Fruit fly (Drosophila melanogaster): ENCODE results near the gene dmrt99B.
A peak's percentile ranks its signal among the peaks of the same experiment; 100 is the strongest.

The dmrt99B gene

dm6 chr3R:29668777-29669176, 23.6 kb upstream of the dmrt99B start, which contains the start of the genes ppk20 and ppk30 (continued):
- TF ChIP-seq bbx (GFP tag; IDR thresholded peaks at IDR 0.05; ENCODE audit: partially characterized antibody), result no peak

DNA sequence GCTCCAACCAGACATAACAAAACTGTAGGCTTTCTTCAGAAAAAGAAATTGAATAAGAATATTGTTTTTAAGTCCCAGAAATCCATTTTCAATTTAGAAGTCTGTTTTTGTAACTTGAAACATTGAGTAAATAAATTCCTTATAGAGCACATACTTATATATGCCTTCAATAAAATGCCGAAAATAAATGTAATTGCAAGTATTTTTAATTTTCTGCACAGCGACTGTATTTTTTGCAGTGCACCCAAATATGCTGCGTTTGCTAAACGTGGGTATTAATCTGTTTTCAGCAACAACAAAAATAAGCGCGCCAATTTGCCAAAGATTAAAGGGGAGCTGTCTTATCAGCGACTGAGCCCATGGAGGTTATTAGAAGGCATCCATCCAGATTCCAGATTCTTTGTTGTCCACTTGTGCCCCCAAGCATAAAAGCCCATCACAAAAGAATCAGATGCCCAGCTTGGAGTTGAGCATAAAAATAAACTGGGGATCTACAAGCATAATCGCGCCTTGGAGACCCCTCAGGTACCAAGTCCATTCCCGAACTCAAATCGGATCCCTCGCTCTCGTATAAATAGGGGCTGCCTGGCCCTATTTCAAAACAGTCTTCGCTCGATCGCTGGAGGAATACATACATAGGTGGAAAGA, 21.2 kb upstream of the dmrt99B start, which contains the start of gene Obp99a:
TSS of gene Obp99a (plus strand) at position 598 of the 648 bp plus-strand sequence.
- TF ChIP-seq insv (GFP tag; optimal IDR thresholded peaks at IDR 0.05) (peak in 1 of 2 experiments; percentile 17), nmo (GFP tag; optimal IDR thresholded peaks at IDR 0.05) (peak; percentile 8), BEAF-32 (GFP tag; optimal IDR thresholded peaks at IDR 0.05) (no peak), crp (GFP tag; optimal IDR thresholded peaks at IDR 0.05) (no peak), Med (GFP tag) (peak; percentile 38)

DNA sequence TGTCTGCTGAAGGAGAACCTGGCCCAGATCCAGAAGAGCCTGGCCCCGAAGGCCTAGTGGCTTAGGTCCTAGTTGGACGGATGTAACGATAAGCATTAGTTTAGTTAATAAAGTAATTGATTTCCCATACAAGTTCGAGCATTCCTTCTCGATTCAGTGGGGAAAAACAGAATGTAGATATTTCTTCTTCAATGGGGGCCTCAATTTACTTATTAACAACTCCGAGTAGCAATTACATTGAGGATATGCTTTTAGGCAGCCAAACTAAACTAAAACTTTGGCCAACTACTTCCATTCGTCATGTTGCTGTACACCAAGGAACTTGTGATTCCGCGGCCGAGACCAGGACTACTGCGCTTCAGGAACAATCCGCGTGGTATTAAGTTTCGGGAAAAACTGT, 20.2 kb upstream of the dmrt99B start, which contains the start of gene ppk19:
TSS of gene ppk19 (plus strand) at position 301 of the 400 bp plus-strand sequence.
- TF ChIP-seq chn (GFP tag; optimal IDR thresholded peaks at IDR 0.05) (no peak), CG13287 (GFP tag; IDR thresholded peaks at IDR 0.05; ENCODE audit: partially characterized antibody) (no peak), ash1 (GFP tag; optimal IDR thresholded peaks at IDR 0.05) (no peak), CG1529 (GFP tag; optimal IDR thresholded peaks at IDR 0.05) (no peak)

dm6 chr3R:29675333-29675732, 17.1 kb upstream of the dmrt99B start, which contains the start of the genes Bub3 and Cap-D2:
TSS of gene Bub3 (minus strand) at chr3R:29675421.
TSS of gene Cap-D2 (plus strand) at chr3R:29675651.
- TF ChIP-seq CG43689 (GFP tag; IDR thresholded peaks at IDR 0.05), result no peak
- TF ChIP-seq da (GFP tag; optimal IDR thresholded peaks at IDR 0.05), result no peak
- TF ChIP-seq CG16779 (GFP tag; IDR thresholded peaks at IDR 0.05), result no peak
- peak; percentile 67; the same call in 2 of the 3 replicates for TF ChIP-seq ken (GFP tag; IDR thresholded peaks at IDR 0.05)
- TF ChIP-seq CG12155 (GFP tag; optimal IDR thresholded peaks at IDR 0.05), result peak; percentile 70
- TF ChIP-seq CG10979 (tag; optimal IDR thresholded peaks at IDR 0.05), result peak; percentile 67
- TF ChIP-seq ato (GFP tag; IDR thresholded peaks at IDR 0.05; ENCODE audit: partially characterized antibody), result peak; percentile 43; the same call in 1 of the 2 replicates
- peak; percentile 74 for TF ChIP-seq bbx (GFP tag; IDR thresholded peaks at IDR 0.05; ENCODE audit: partially characterized antibody)
- TF ChIP-seq Atf3 (GFP tag; optimal IDR thresholded peaks at IDR 0.05), result peak; percentile 45
- TF ChIP-seq Atf-2 (GFP tag; optimal IDR thresholded peaks at IDR 0.05), result peak; percentile 69
- peak; percentile 71 for TF ChIP-seq CG12659 (GFP tag; optimal IDR thresholded peaks at IDR 0.05)
- TF ChIP-seq CG31224 (GFP tag; IDR thresholded peaks at IDR 0.05), result peak; percentile 33; the same call in 1 of the 2 replicates
- peak; percentile 52; the same call in 1 of the 2 replicates for TF ChIP-seq vvl (GFP tag; IDR thresholded peaks at IDR 0.05)
- TF ChIP-seq Camta (GFP tag; optimal IDR thresholded peaks at IDR 0.05), result peak; percentile 56
- peak; percentile 78 for TF ChIP-seq CG14860 (GFP tag; IDR thresholded peaks at IDR 0.05; ENCODE audit: partially characterized antibody)
- peak; percentile 97 for TF ChIP-seq Sry-δ (GFP tag; optimal IDR thresholded peaks at IDR 0.05)
- TF ChIP-seq Sox102F (GFP tag; optimal IDR thresholded peaks at IDR 0.05), result peak; percentile 71
- peak in 1 of 2 experiments; percentile 30 for TF ChIP-seq crp (GFP tag; optimal IDR thresholded peaks at IDR 0.05)
- no peak for TF ChIP-seq NK7.1 (GFP tag; optimal IDR thresholded peaks at IDR 0.05)
- TF ChIP-seq CG30020 (tag; optimal IDR thresholded peaks at IDR 0.05), result no peak
- TF ChIP-seq nau (GFP tag; optimal IDR thresholded peaks at IDR 0.05), result no peak
- TF ChIP-seq Elba2 (GFP tag; optimal IDR thresholded peaks at IDR 0.05), result peak; percentile 47
- TF ChIP-seq CG18764 (GFP tag; optimal IDR thresholded peaks at IDR 0.05), result no peak
- no peak for TF ChIP-seq usp (GFP tag; optimal IDR thresholded peaks at IDR 0.05)
- TF ChIP-seq CG6765 (GFP tag; optimal IDR thresholded peaks at IDR 0.05), result peak; percentile 7
- TF ChIP-seq CG6689 (GFP tag; IDR thresholded peaks at IDR 0.05), result peak; percentile 61
- TF ChIP-seq CG10654 (GFP tag; optimal IDR thresholded peaks at IDR 0.05), result peak; percentile 73
- 0 out of 2 replicates have a peak, but pooled peaks have one; percentile 12 for TF ChIP-seq CG42726 (GFP tag; IDR thresholded peaks at IDR 0.05; ENCODE audit: partially characterized antibody)
- peak; percentile 70 for TF ChIP-seq CG18476 (GFP tag; optimal IDR thresholded peaks at IDR 0.05)
- no peak for TF ChIP-seq CG18262 (tag; optimal IDR thresholded peaks at IDR 0.05)
- TF ChIP-seq nerfin-2 (GFP tag; IDR thresholded peaks at IDR 0.05; ENCODE audit: partially characterized antibody), result peak; percentile 70
- no peak for TF ChIP-seq CG13894 (tag; optimal IDR thresholded peaks at IDR 0.05)
- peak; percentile 42 for TF ChIP-seq MESR4 (GFP tag; optimal IDR thresholded peaks at IDR 0.05)
- TF ChIP-seq CG12104 (GFP tag; optimal IDR thresholded peaks at IDR 0.05), result peak; percentile 6
- TF ChIP-seq tap (tag; optimal IDR thresholded peaks at IDR 0.05), result peak; percentile 43

All from whole organism, embryonic.